Fruit fly (Drosophila melanogaster): Measurements from ENCODE around the gene CG12310.

CG12310 gene

DNA sequence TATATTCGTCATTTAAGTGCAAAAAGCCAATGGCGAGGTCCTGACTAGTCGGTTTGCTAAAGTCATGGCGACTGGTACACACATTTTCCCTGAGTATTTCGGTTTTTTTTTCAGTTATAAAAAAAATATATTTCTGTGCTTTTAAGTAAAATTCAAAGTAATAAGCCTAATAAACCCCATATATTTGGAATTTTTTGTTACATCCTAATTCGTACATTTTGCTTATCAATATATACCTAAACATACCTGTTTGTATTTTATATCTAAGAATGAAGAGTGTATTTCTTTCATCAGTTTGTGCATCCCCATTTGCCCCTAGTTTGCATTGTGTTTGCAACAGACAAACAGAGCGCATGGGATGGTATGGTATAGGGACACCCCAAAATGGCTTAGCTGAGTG, 15.0 kb downstream of the CG12310 start (continued):
- TF ChIP-seq CG31627 (GFP tag; optimal IDR thresholded peaks at IDR 0.05) (peak; percentile 2), fd59A (GFP tag; optimal IDR thresholded peaks at IDR 0.05) (no peak), Blimp-1 (GFP tag; optimal IDR thresholded peaks at IDR 0.05) (no peak), ss (GFP tag; optimal IDR thresholded peaks at IDR 0.05) (no peak), Eip78C (GFP tag) (peak; percentile 67), dac (GFP tag; optimal IDR thresholded peaks at IDR 0.05) (no peak), CG16779 (tag; optimal IDR thresholded peaks at IDR 0.05) (no peak), CG11294 (GFP tag; IDR thresholded peaks at IDR 0.05) (no peak), CG10631 (GFP tag; optimal IDR thresholded peaks at IDR 0.05) (no peak), Met (GFP tag; optimal IDR thresholded peaks at IDR 0.05) (peak; percentile 6), vri (GFP tag; optimal IDR thresholded peaks at IDR 0.05) (no peak), CG6276 (GFP tag; optimal IDR thresholded peaks at IDR 0.05) (no peak), spab (GFP tag; optimal IDR thresholded peaks at IDR 0.05) (no peak), Ets96B (tag; optimal IDR thresholded peaks at IDR 0.05) (no peak), CG9139 (GFP tag; optimal IDR thresholded peaks at IDR 0.05) (no peak), esn (GFP tag; optimal IDR thresholded peaks at IDR 0.05) (no peak), CG3919 (GFP tag; optimal IDR thresholded peaks at IDR 0.05) (peak; percentile 16), CG1621 (tag; optimal IDR thresholded peaks at IDR 0.05) (no peak), achi (GFP tag; optimal IDR thresholded peaks at IDR 0.05) (no peak), Hr4 (GFP tag; optimal IDR thresholded peaks at IDR 0.05) (peak; percentile 2), CG10669 (GFP tag; optimal IDR thresholded peaks at IDR 0.05) (no peak), CG32006 (GFP tag; optimal IDR thresholded peaks at IDR 0.05) (no peak), CG8319 (GFP tag; optimal IDR thresholded peaks at IDR 0.05) (no peak), Smox (GFP tag; optimal IDR thresholded peaks at IDR 0.05) (peak; percentile 6), Hr38 (GFP tag; optimal IDR thresholded peaks at IDR 0.05) (no peak), CG11762 (GFP tag; optimal IDR thresholded peaks at IDR 0.05; ENCODE audit: insufficient read depth) (no peak), Gug (GFP tag; IDR thresholded peaks at IDR 0.05) (no peak), salr (GFP tag; optimal IDR thresholded peaks at IDR 0.05) (no peak)

DNA sequence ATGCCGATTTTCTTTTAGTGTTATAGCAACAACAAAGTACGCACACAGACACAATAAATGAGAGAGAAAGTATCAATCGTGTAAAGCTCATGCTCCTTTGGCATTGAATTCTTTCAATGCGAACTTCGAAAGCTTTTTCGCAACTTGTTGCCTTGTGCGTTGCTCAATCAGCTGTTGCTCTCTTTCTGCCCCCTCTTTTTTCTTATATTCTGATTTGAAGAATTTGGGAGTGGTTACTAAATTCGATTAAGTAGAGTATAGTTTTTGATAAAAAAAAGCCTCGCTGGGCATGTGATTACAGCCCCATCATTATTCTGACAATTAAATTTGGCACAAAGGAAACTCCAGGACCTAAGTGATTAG, 15.9 kb downstream of the CG12310 start:
- TF ChIP-seq Smox (GFP tag; optimal IDR thresholded peaks at IDR 0.05) (no peak), salr (GFP tag; optimal IDR thresholded peaks at IDR 0.05) (no peak), Eip78C (GFP tag) (peak; percentile 26), eg (GFP tag; IDR thresholded peaks at IDR 0.05) (no peak), Sox14 (GFP tag; optimal IDR thresholded peaks at IDR 0.05) (no peak), cyc (GFP tag; optimal IDR thresholded peaks at IDR 0.05) (no peak), topi (GFP tag; optimal IDR thresholded peaks at IDR 0.05) (no peak), CG4318 (GFP tag; optimal IDR thresholded peaks at IDR 0.05) (no peak), CG3919 (GFP tag; optimal IDR thresholded peaks at IDR 0.05) (no peak)

DNA sequence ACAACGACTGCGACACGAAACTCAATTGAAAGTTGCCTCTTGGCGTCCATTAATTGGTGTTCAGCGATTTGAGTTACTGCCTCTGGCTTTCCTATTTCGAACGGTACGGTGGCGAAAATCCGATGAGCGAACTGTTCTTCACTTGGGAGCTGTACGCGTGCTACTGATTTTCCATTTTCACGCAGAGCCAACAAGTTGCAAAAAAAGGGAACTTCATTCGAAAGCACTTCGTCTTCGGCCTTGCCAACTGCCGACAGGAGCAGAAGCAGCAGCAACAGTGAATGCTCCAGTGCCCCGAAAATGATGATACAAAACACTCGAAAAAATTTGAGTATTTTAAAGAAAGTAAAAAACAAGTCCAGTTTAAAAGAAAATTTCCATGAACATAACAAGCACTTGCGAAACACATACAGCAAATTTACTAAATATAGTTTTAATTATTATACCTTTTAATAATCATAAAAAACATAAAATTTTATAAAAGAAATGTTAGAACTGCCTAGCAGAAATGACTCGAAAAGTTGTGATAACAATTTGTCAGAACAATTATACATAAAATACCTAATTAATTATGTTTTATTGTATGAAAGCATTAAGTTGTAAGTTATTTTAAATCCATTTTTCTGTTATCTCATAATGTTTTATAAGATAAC, 16.4 kb downstream of the CG12310 start:
- TF ChIP-seq CG7368 (GFP tag; optimal IDR thresholded peaks at IDR 0.05) (no peak), vri (GFP tag; optimal IDR thresholded peaks at IDR 0.05) (no peak), CG31627 (GFP tag; optimal IDR thresholded peaks at IDR 0.05) (no peak), svp (GFP tag) (peak; percentile 23), Lpt (GFP tag; optimal IDR thresholded peaks at IDR 0.05) (no peak), Hr38 (GFP tag; optimal IDR thresholded peaks at IDR 0.05) (no peak), topi (GFP tag; optimal IDR thresholded peaks at IDR 0.05) (no peak), CG11294 (GFP tag; IDR thresholded peaks at IDR 0.05) (no peak), pdm3 (GFP tag; optimal IDR thresholded peaks at IDR 0.05) (no peak), cyc (GFP tag; optimal IDR thresholded peaks at IDR 0.05) (no peak), fd59A (GFP tag; optimal IDR thresholded peaks at IDR 0.05) (no peak), Blimp-1 (GFP tag; optimal IDR thresholded peaks at IDR 0.05) (no peak), Eip75B (GFP tag; optimal IDR thresholded peaks at IDR 0.05) (no peak), CG10631 (GFP tag; optimal IDR thresholded peaks at IDR 0.05) (peak; percentile 6), CG8632 (GFP tag; optimal IDR thresholded peaks at IDR 0.05) (no peak), CG3919 (GFP tag; optimal IDR thresholded peaks at IDR 0.05) (no peak), CG9139 (GFP tag; optimal IDR thresholded peaks at IDR 0.05) (no peak), CG11762 (GFP tag; optimal IDR thresholded peaks at IDR 0.05; ENCODE audit: insufficient read depth) (no peak), salr (GFP tag; optimal IDR thresholded peaks at IDR 0.05) (no peak), CG8319 (GFP tag; optimal IDR thresholded peaks at IDR 0.05) (no peak), dsx (GFP tag; optimal IDR thresholded peaks at IDR 0.05; ENCODE audit: poor library complexity, severe bottlenecking) (no peak), CG4318 (GFP tag; optimal IDR thresholded peaks at IDR 0.05) (no peak), CG34406 (GFP tag; optimal IDR thresholded peaks at IDR 0.05) (no peak), CG6163 (GFP tag; IDR thresholded peaks at IDR 0.05) (no peak), CG10669 (GFP tag; optimal IDR thresholded peaks at IDR 0.05) (no peak), Met (GFP tag; optimal IDR thresholded peaks at IDR 0.05) (no peak), CG3032 (tag; optimal IDR thresholded peaks at IDR 0.05) (peak; percentile 25), acj6 (GFP tag; optimal IDR thresholded peaks at IDR 0.05) (no peak), Ets21C (GFP tag; optimal IDR thresholded peaks at IDR 0.05) (no peak), CG6276 (GFP tag; optimal IDR thresholded peaks at IDR 0.05) (no peak), Sox14 (GFP tag; optimal IDR thresholded peaks at IDR 0.05) (no peak), Eip78C (GFP tag) (peak; percentile 62)

All from whole organism, prepupa.